Worm (Caenorhabditis elegans) whole organism, L1 larva: Measurements from ENCODE around the gene nhr-100.
A peak's percentile ranks its signal among the peaks of the same experiment; 100 is the strongest.

Experiments
- C04F5.9 ChIP-seq: sonication (generic microtip); optimal IDR thresholded peaks from 2 replicates; lab custom pipeline; 2016; ENCODE audit warnings: missing genetic modification characterization, missing compliant biosample characterization
- C16A3.4 ChIP-seq: fragments of 150-350 bp; optimal IDR thresholded peaks from 2 replicates; lab custom pipeline; 2014; ENCODE audit warnings: missing biosample characterization, missing genetic modification characterization
- C34B4.2 ChIP-seq: sonication (generic microtip); optimal IDR thresholded peaks from 2 replicates; lab custom pipeline; 2017; ENCODE audit warnings: mild to moderate bottlenecking, missing genetic modification characterization, missing compliant biosample characterization
- F16B12.6 ChIP-seq: fragments of 150-350 bp; optimal IDR thresholded peaks from 2 replicates; lab custom pipeline; 2014; ENCODE audit warnings: missing biosample characterization, missing genetic modification characterization
- Y116A8C.19 ChIP-seq: sonication (generic microtip); optimal IDR thresholded peaks from 2 replicates; lab custom pipeline; 2016; ENCODE audit warnings: missing compliant biosample characterization, missing genetic modification characterization, borderline replicate concordance
- aly-2 ChIP-seq: fragments of 150-350 bp; optimal IDR thresholded peaks from 2 replicates; lab custom pipeline; 2014; ENCODE audit warnings: missing biosample characterization, missing genetic modification characterization
- blmp-1 ChIP-seq: fragments of 150-350 bp; optimal IDR thresholded peaks from 2 replicates; lab custom pipeline; 2014; ENCODE audit warnings: missing biosample characterization, missing genetic modification characterization
- ceh-82 ChIP-seq, 3 experiments: fragments of 150-350 bp in 1 of 3; sonication (generic microtip) in 2 of 3; optimal IDR thresholded peaks; 2 replicates each; lab custom pipeline; 2014 to 2017; ENCODE audit warnings: missing biosample characterization in 3 of 3, missing genetic modification characterization in 3 of 3
- ceh-88 ChIP-seq: fragments of 200-800 bp; sonication (Bioruptor generic); IDR thresholded peaks from 2 replicates; pipeline ENCODE4 v1.3.6; 2022; ENCODE audit warnings: missing genetic modification characterization, missing compliant biosample characterization
- ces-1 ChIP-seq: fragments of 150-350 bp; optimal IDR thresholded peaks from 2 replicates; lab custom pipeline; 2014; ENCODE audit warnings: missing biosample characterization, missing genetic modification reagents, missing genetic modification characterization
- egl-13 ChIP-seq: sonication (generic microtip); optimal IDR thresholded peaks from 2 replicates; lab custom pipeline; 2016; ENCODE audit warnings: missing genotype, missing genetic modification reagents, missing genetic modification characterization, missing compliant biosample characterization
- elt-2 ChIP-seq: sonication (generic microtip); optimal IDR thresholded peaks from 2 replicates; lab custom pipeline; 2016; ENCODE audit warnings: missing genetic modification characterization, mild to moderate bottlenecking, inconsistent platforms, missing compliant biosample characterization, missing genetic modification reagents
- ets-5 ChIP-seq: fragments of 200-800 bp; sonication (Bioruptor generic); IDR thresholded peaks from 2 replicates; pipeline ENCODE4 v1.3.6; 2022; ENCODE audit warnings: missing genetic modification characterization, missing compliant biosample characterization
- fkh-8 ChIP-seq: sonication (generic microtip); optimal IDR thresholded peaks from 2 replicates; lab custom pipeline; 2016; ENCODE audit warnings: mild to moderate bottlenecking, missing genetic modification characterization, missing compliant biosample characterization
- fos-1 ChIP-seq: fragments of 150-350 bp; optimal IDR thresholded peaks from 2 replicates; lab custom pipeline; 2014; ENCODE audit warnings: missing biosample characterization, missing genetic modification characterization
- grh-1 ChIP-seq: fragments of 200-800 bp; sonication (Bioruptor generic); IDR thresholded peaks from 2 replicates; pipeline ENCODE4 v1.3.6; 2022; ENCODE audit warnings: missing genetic modification reagents, missing genetic modification characterization, missing compliant biosample characterization
- hlh-17 ChIP-seq: fragments of 200-800 bp; sonication (Bioruptor generic); optimal IDR thresholded peaks from 2 replicates; lab custom pipeline; 2018; ENCODE audit warnings: missing genetic modification characterization, mild to moderate bottlenecking, missing compliant biosample characterization, moderate library complexity, borderline replicate concordance
- jun-1 ChIP-seq: fragments of 150-350 bp; optimal IDR thresholded peaks from 2 replicates; lab custom pipeline; 2014; ENCODE audit warnings: missing biosample characterization, missing genetic modification reagents, missing genetic modification characterization
- lin-14 ChIP-seq: fragments of 200-800 bp; sonication (Bioruptor generic); optimal IDR thresholded peaks from 2 replicates; lab custom pipeline; 2018; ENCODE audit warnings: mild to moderate bottlenecking, missing genetic modification characterization, moderate library complexity, missing compliant biosample characterization
- lin-15B ChIP-seq: fragments of 150-350 bp; sonication (generic microtip); optimal IDR thresholded peaks from 3 replicates; lab custom pipeline; 2014; ENCODE audit warnings: missing biosample characterization, missing genetic modification characterization
- lin-39 ChIP-seq: fragments of 150-350 bp; optimal IDR thresholded peaks from 2 replicates; lab custom pipeline; 2014; ENCODE audit warnings: missing biosample characterization, missing genetic modification reagents, missing genetic modification characterization
- lir-3 ChIP-seq: sonication (generic microtip); optimal IDR thresholded peaks from 2 replicates; lab custom pipeline; 2016; ENCODE audit warnings: mild to moderate bottlenecking, missing genetic modification characterization, moderate library complexity, missing compliant biosample characterization; ENCODE audit not compliant: poor library complexity
- lsy-2 ChIP-seq, 2 experiments: fragments of 150-350 bp; optimal IDR thresholded peaks; 2 replicates each; lab custom pipeline; 2014; ENCODE audit warnings: missing biosample characterization in 2 of 2, missing genetic modification characterization in 2 of 2
- mdl-1 ChIP-seq, 2 experiments: fragments of 150-350 bp; optimal IDR thresholded peaks; 2 replicates each; lab custom pipeline; 2014 to 2017; ENCODE audit warnings: missing biosample characterization in 2 of 2, missing genetic modification characterization in 2 of 2, inconsistent platforms in 1 of 2
- mef-2 ChIP-seq: fragments of 150-350 bp; optimal IDR thresholded peaks from 2 replicates; lab custom pipeline; 2014; ENCODE audit warnings: missing biosample characterization, missing genetic modification characterization
- mep-1 ChIP-seq: fragments of 150-350 bp; optimal IDR thresholded peaks from 2 replicates; lab custom pipeline; 2014; ENCODE audit warnings: missing biosample characterization, missing genetic modification characterization
- nhr-11 ChIP-seq: fragments of 150-350 bp; optimal IDR thresholded peaks from 2 replicates; lab custom pipeline; 2014; ENCODE audit warnings: missing biosample characterization, missing genetic modification characterization
- nhr-19 ChIP-seq: fragments of 200-800 bp; sonication (Bioruptor generic); conservative IDR thresholded peaks from 2 replicates; pipeline ENCODE4 v1.3.6; 2022; ENCODE audit warnings: missing genetic modification characterization, missing compliant biosample characterization
- nhr-20 ChIP-seq: sonication (generic microtip); optimal IDR thresholded peaks from 2 replicates; lab custom pipeline; 2016; ENCODE audit warnings: mild to moderate bottlenecking, missing genetic modification characterization, missing compliant biosample characterization
- nhr-28 ChIP-seq: fragments of 150-350 bp; optimal IDR thresholded peaks from 2 replicates; lab custom pipeline; 2014; ENCODE audit warnings: missing biosample characterization, missing genetic modification characterization
- nhr-47 ChIP-seq: sonication (generic microtip); optimal IDR thresholded peaks from 2 replicates; lab custom pipeline; 2016; ENCODE audit warnings: mild to moderate bottlenecking, missing genetic modification characterization, moderate library complexity, missing compliant biosample characterization
- nhr-71 ChIP-seq: sonication (generic microtip); optimal IDR thresholded peaks from 2 replicates; lab custom pipeline; 2016; ENCODE audit warnings: mild to moderate bottlenecking, missing genetic modification characterization, moderate library complexity, missing compliant biosample characterization
- nhr-77 ChIP-seq: fragments of 150-350 bp; optimal IDR thresholded peaks from 2 replicates; lab custom pipeline; 2014; ENCODE audit warnings: missing biosample characterization, missing genetic modification characterization
- nhr-90 ChIP-seq: sonication (generic microtip); optimal IDR thresholded peaks from 2 replicates; lab custom pipeline; 2016; ENCODE audit warnings: mild to moderate bottlenecking, missing genetic modification characterization, missing compliant biosample characterization; ENCODE audit not compliant: poor library complexity
- pag-3 ChIP-seq: sonication (generic microtip); optimal IDR thresholded peaks from 2 replicates; lab custom pipeline; 2017; ENCODE audit warnings: missing genetic modification characterization, mild to moderate bottlenecking, missing compliant biosample characterization, antibody characterized with exemption, borderline replicate concordance; ENCODE audit not compliant: insufficient read depth
- pqm-1 ChIP-seq: sonication (generic microtip); optimal IDR thresholded peaks from 3 replicates; lab custom pipeline; 2017; ENCODE audit warnings: missing biosample characterization, missing genetic modification characterization
- snu-23 ChIP-seq: sonication (generic microtip); optimal IDR thresholded peaks from 2 replicates; lab custom pipeline; 2016; ENCODE audit warnings: missing genetic modification characterization, missing compliant biosample characterization
- sup-37 ChIP-seq: fragments of 200-800 bp; sonication (Bioruptor generic); optimal IDR thresholded peaks from 2 replicates; lab custom pipeline; 2018; ENCODE audit warnings: mild to moderate bottlenecking, missing genetic modification characterization, missing compliant biosample characterization
- tbx-2 ChIP-seq: sonication (generic microtip); optimal IDR thresholded peaks from 2 replicates; lab custom pipeline; 2016; ENCODE audit warnings: missing genetic modification characterization, missing compliant biosample characterization
- unc-30 ChIP-seq: sonication (generic microtip); optimal IDR thresholded peaks from 2 replicates; lab custom pipeline; 2017; ENCODE audit warnings: missing biosample characterization, missing genetic modification characterization
- vab-15 ChIP-seq: sonication (generic microtip); optimal IDR thresholded peaks from 2 replicates; lab custom pipeline; 2017; ENCODE audit warnings: missing genotype, mild to moderate bottlenecking, missing genetic modification characterization, missing compliant biosample characterization
- xbp-1 ChIP-seq: sonication (generic microtip); optimal IDR thresholded peaks from 2 replicates; lab custom pipeline; 2016; ENCODE audit warnings: missing genetic modification characterization, missing compliant biosample characterization
- ztf-11 ChIP-seq, 2 experiments: sonication (generic microtip); optimal IDR thresholded peaks; 2 replicates each; lab custom pipeline; 2016 to 2017; ENCODE audit warnings: missing genetic modification characterization in 2 of 2, missing biosample characterization in 1 of 2, missing compliant biosample characterization in 1 of 2
- ztf-4 ChIP-seq: fragments of 150-350 bp; optimal IDR thresholded peaks from 2 replicates; lab custom pipeline; 2014; ENCODE audit warnings: missing biosample characterization, missing genetic modification characterization

Gene nhr-100

DNA sequence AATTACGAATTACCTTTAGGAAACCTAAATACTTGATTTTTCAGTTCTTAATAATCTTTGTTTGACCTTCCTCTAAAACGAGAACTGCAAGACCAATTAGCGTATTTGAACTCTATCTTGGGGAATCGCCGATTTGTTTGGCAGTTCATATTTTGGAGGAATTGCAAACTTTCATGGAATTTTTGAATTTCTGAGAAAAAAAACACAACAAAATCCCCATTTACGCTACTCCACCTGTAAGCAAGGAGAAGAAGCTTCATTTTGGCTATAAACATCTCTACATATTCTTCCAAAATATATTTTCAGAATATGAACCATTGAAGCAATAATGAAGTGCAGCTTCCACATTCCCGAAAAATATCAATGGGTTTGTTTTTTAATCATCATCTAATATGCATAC is 35.6 kb upstream of the nhr-100 start, which contains the start of gene twk-9:
Gene twk-9, plus strand, starts transcription at position 301 of the 400 bp plus-strand sequence.
- TF ChIP-seq egl-13 (tag; lab: Kevin White, UChicago) = no peak
- TF ChIP-seq ztf-4 = no peak
- no peak for TF ChIP-seq grh-1 (GFP tag; lab: Robert Waterston, UW)
- no peak for TF ChIP-seq nhr-47 (tag; lab: Kevin White, UChicago)
- TF ChIP-seq fkh-8 (tag; lab: Kevin White, UChicago) = no peak
- no peak for TF ChIP-seq C34B4.2 (tag; lab: Kevin White, UChicago)
- no peak for TF ChIP-seq mef-2 (tag; lab: Kevin White, UChicago)
- no peak for TF ChIP-seq vab-15 (tag; lab: Kevin White, UChicago)

DNA sequence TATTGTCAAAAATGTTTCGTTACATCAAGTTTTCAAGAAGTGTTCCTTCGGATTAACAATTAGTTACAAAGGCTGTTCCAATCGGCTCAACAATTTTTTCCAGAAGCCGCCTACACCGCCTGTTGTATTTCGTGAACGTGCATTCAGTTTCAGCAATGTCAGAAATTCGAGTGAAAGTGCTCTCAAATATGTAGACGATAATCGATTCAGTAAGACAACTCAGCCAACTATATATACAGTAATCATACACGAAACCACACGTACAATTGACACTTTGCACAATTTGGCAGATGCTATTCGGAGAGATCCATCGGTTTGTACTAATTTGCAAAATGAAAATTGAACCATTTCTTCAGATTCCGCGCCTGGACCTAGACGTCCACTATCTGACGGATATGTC is 32.0 kb upstream of the nhr-100 start:
- TF ChIP-seq ztf-11 (tag; optimal IDR thresholded peaks at IDR 0.05; lab: Kevin White, UChicago) = no peak
- no peak for TF ChIP-seq nhr-28 (tag; lab: Kevin White, UChicago)
- TF ChIP-seq nhr-20 (tag; lab: Kevin White, UChicago) = no peak
- TF ChIP-seq Y116A8C.19 = no peak
- TF ChIP-seq ces-1 (GFP tag; lab: Kevin White, UChicago) = no peak
- no peak for TF ChIP-seq F16B12.6 (tag; lab: Kevin White, UChicago)
- TF ChIP-seq hlh-17 = no peak
- no peak for TF ChIP-seq ets-5
- TF ChIP-seq C16A3.4 (tag; lab: Kevin White, UChicago) = no peak

DNA sequence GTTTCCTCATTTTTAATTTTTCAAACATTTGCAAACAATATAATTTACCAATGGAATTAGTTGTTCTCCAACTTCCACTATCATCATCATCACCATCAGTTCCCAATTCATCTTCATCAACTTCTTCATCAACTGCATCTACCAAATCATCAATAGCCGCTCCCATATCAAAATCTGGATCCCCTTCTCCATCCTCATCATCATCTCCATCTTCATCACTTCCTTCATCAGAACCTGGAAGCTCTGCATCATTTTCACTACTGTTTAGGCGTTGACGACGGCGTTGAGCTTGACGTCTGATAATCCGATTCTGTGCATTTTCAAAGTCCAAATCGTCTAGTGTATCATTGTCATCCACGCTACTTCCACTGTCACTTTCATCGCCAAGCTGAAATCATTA is 30.6 kb upstream of the nhr-100 start:
- TF ChIP-seq nhr-20 (tag; lab: Kevin White, UChicago) (no peak), unc-30 (tag; lab: Kevin White, UChicago) (no peak), Y116A8C.19 (no peak), nhr-47 (tag; lab: Kevin White, UChicago) (no peak), ceh-82 (tag; optimal IDR thresholded peaks at IDR 0.05; lab: Kevin White, UChicago) (no peak), xbp-1 (tag; lab: Kevin White, UChicago) (no peak), mep-1 (tag; lab: Kevin White, UChicago) (no peak), lin-14 (GFP tag; lab: Kevin White, UChicago) (no peak), elt-2 (no peak), nhr-11 (tag; lab: Kevin White, UChicago) (no peak), ceh-88 (no peak), snu-23 (GFP tag; lab: Kevin White, UChicago) (no peak), nhr-19 (GFP tag; lab: Robert Waterston, UW) (no peak), pqm-1 (tag; lab: Kevin White, UChicago) (no peak), mef-2 (tag; lab: Kevin White, UChicago) (no peak), C04F5.9 (tag; lab: Kevin White, UChicago) (no peak), tbx-2 (tag; lab: Kevin White, UChicago) (no peak)

DNA sequence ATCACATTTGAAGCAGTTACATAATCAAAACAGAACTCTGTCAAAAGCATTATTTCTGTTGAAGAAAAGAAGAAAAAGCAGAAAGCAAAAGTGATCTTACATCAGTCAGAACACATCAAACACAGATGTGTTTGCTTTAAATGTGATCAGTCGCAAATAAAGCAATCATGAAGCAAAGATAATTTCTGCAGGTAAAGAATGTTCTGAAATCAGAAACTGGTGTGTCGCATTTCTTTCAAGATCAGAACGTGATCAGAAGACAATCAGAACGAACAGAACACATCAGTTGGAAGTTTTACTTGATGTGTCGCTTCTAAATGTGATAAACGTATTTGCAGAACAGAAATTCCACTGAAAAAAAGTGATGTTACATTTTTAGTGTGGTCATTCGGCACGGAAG is 29.4 kb upstream of the nhr-100 start:
- no peak for TF ChIP-seq ztf-4
- no peak for TF ChIP-seq fos-1
- TF ChIP-seq elt-2 = no peak
- TF ChIP-seq vab-15 (tag; lab: Kevin White, UChicago) = no peak
- TF ChIP-seq jun-1 (tag; lab: Kevin White, UChicago) = no peak
- no peak for TF ChIP-seq nhr-90 (tag; lab: Kevin White, UChicago)
- TF ChIP-seq lir-3 (tag; lab: Kevin White, UChicago) = no peak
- no peak for TF ChIP-seq ets-5
- no peak for TF ChIP-seq egl-13 (tag; lab: Kevin White, UChicago)

DNA sequence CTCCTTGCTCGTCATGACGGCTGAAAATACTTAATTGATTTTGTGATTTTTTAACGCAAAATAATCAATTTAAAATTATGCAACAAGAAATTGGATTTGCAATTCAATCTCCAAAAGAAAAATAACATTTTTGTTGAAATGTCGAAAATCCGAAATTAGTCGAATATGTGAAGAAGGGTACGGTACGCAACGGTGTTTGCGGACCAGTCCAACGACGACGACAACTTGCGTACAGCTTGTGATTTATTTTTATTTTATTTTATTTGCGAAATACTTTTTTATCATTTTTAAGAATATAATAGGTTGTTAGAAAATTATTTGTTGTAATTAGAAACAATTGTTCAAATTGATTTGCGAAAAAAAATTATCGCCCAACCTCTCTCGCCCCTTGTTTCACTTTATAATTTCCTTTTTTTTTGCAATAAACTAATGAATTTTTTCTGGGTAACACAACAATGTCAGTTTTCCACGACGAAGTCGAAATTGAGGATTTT is 21.7 kb upstream of the nhr-100 start, which contains the start of the genes dcaf-1 and dph-3:
Gene dcaf-1, minus strand, starts transcription at position 20 of the 494 bp plus-strand sequence.
Gene dph-3, plus strand, starts transcription at position 444 of the 494 bp plus-strand sequence.
- no peak for TF ChIP-seq nhr-77 (tag; lab: Kevin White, UChicago)
- peak in 2 of 3 experiments; percentile 23 to 35 for TF ChIP-seq ceh-82 (tag; optimal IDR thresholded peaks at IDR 0.05; lab: Kevin White, UChicago)
- TF ChIP-seq nhr-11 (tag; lab: Kevin White, UChicago) = no peak
- TF ChIP-seq lsy-2 (tag; optimal IDR thresholded peaks at IDR 0.05; lab: Kevin White, UChicago) = peak; percentile 96 to 99
- peak; percentile 57 for TF ChIP-seq snu-23 (GFP tag; lab: Kevin White, UChicago)
- peak; percentile 59 for TF ChIP-seq nhr-71 (tag; lab: Kevin White, UChicago)
- TF ChIP-seq pag-3 = no peak
- no peak for TF ChIP-seq Y116A8C.19
- TF ChIP-seq aly-2 (tag; lab: Kevin White, UChicago) = no peak
- TF ChIP-seq blmp-1 (tag; lab: Kevin White, UChicago) = peak; percentile 55
- TF ChIP-seq xbp-1 (tag; lab: Kevin White, UChicago) = peak; percentile 16
- peak; percentile 3 for TF ChIP-seq lin-15B (tag; lab: Kevin White, UChicago)
- TF ChIP-seq lin-39 = no peak
- TF ChIP-seq mdl-1 (tag; optimal IDR thresholded peaks at IDR 0.05; lab: Kevin White, UChicago) = no peak
- TF ChIP-seq sup-37 (GFP tag; lab: Kevin White, UChicago) = no peak
- TF ChIP-seq mep-1 (tag; lab: Kevin White, UChicago) = peak; percentile 73
